Worm (Caenorhabditis elegans): ENCODE measurements around the gene nhr-68.

nhr-68 gene

ce11 chrV:11610049-11610448, 36.8 kb downstream of the nhr-68 start, which contains the start of gene piit-1:
Gene piit-1 (minus strand): TSS chrV:11610149.
- TF ChIP-seq egl-44 (GFP tag; IDR thresholded peaks at IDR 0.05) (no peak), nhr-90 (tag; optimal IDR thresholded peaks at IDR 0.05) (no peak), aptf-2 (GFP tag; conservative IDR thresholded peaks at IDR 0.05) (no peak), sdz-38 (tag; optimal IDR thresholded peaks at IDR 0.05) (no peak), nhr-27 (tag; optimal IDR thresholded peaks at IDR 0.05) (no peak), chd-7 (tag; optimal IDR thresholded peaks at IDR 0.05) (no peak), ceh-100 (GFP tag; IDR thresholded peaks at IDR 0.05) (no peak), D2030.7 (GFP tag; IDR thresholded peaks at IDR 0.05) (no peak), ekl-4 (GFP tag; IDR thresholded peaks at IDR 0.05) (no peak), cebp-2 (GFP tag; IDR thresholded peaks at IDR 0.05) (no peak), mel-28 (tag; optimal IDR thresholded peaks at IDR 0.05; ENCODE audit: borderline replicate concordance) (no peak)

- no peak for TF ChIP-seq sea-2 (GFP tag; IDR thresholded peaks at IDR 0.05)
- no peak for TF ChIP-seq tbx-9 (tag; optimal IDR thresholded peaks at IDR 0.05; ENCODE audit: borderline replicate concordance)
- TF ChIP-seq nfya-1 (tag; optimal IDR thresholded peaks at IDR 0.05; ENCODE audit: borderline replicate concordance, insufficient read depth): no peak
- TF ChIP-seq aptf-2 (GFP tag; conservative IDR thresholded peaks at IDR 0.05): no peak
- TF ChIP-seq D2030.7 (GFP tag; IDR thresholded peaks at IDR 0.05): peak; percentile 75
- TF ChIP-seq mxl-1 (tag; optimal IDR thresholded peaks at IDR 0.05): no peak
- TF ChIP-seq somi-1 (GFP tag; optimal IDR thresholded peaks at IDR 0.05): no peak
- peak; percentile 73 for TF ChIP-seq ZK185.1 (tag; optimal IDR thresholded peaks at IDR 0.05; ENCODE audit: poor library complexity, severe bottlenecking)
- peak; percentile 10 for TF ChIP-seq atf-7 (tag; optimal IDR thresholded peaks at IDR 0.05)
- peak; percentile 54 for TF ChIP-seq attf-5 (GFP tag; optimal IDR thresholded peaks at IDR 0.05)
- TF ChIP-seq F49E8.2 (tag; optimal IDR thresholded peaks at IDR 0.05; ENCODE audit: insufficient read depth): no peak
- TF ChIP-seq Y53G8AR.9 (GFP tag; conservative IDR thresholded peaks at IDR 0.05): peak; percentile 57; the same call in 1 of the 2 replicates
- TF ChIP-seq bed-1 (GFP tag; IDR thresholded peaks at IDR 0.05): no peak
- peak; percentile 64 for TF ChIP-seq F33H1.4 (GFP tag; IDR thresholded peaks at IDR 0.05)
- TF ChIP-seq hmg-1.2 (GFP tag; IDR thresholded peaks at IDR 0.05): peak; percentile 58
- no peak for TF ChIP-seq snpc-1.3 (tag; optimal IDR thresholded peaks at IDR 0.05; ENCODE audit: insufficient read depth)
- no peak for TF ChIP-seq ztf-3 (GFP tag; optimal IDR thresholded peaks at IDR 0.05)
- TF ChIP-seq dox-1 (GFP tag; IDR thresholded peaks at IDR 0.05): peak; percentile 87
- TF ChIP-seq lag-1 (GFP tag; IDR thresholded peaks at IDR 0.05): no peak
- TF ChIP-seq F52B5.7 (tag; optimal IDR thresholded peaks at IDR 0.05): no peak
- no peak for TF ChIP-seq nhr-27 (tag; optimal IDR thresholded peaks at IDR 0.05)
- no peak for TF ChIP-seq F10E7.11 (tag; optimal IDR thresholded peaks at IDR 0.05)
- peak; percentile 72 for TF ChIP-seq xnd-1 (tag; optimal IDR thresholded peaks at IDR 0.05)
- TF ChIP-seq zim-3 (tag; optimal IDR thresholded peaks at IDR 0.05): no peak
- TF ChIP-seq mcd-1 (GFP tag; IDR thresholded peaks at IDR 0.05): peak; percentile 76
- no peak for TF ChIP-seq egl-44 (GFP tag; IDR thresholded peaks at IDR 0.05)
- TF ChIP-seq K11D2.4 (GFP tag; IDR thresholded peaks at IDR 0.05): no peak
- no peak for TF ChIP-seq Y53F4B.3 (GFP tag; IDR thresholded peaks at IDR 0.05)
- no peak for TF ChIP-seq repo-1 (tag; optimal IDR thresholded peaks at IDR 0.05)
- TF ChIP-seq ceh-79 (tag; optimal IDR thresholded peaks at IDR 0.05): no peak
- no peak for TF ChIP-seq dpff-1 (tag; optimal IDR thresholded peaks at IDR 0.05)
- TF ChIP-seq ceh-91 (GFP tag; IDR thresholded peaks at IDR 0.05): peak; percentile 67
- 0 out of 2 replicates have a peak, but pooled peaks have one; percentile 37 for TF ChIP-seq ztf-25 (GFP tag; IDR thresholded peaks at IDR 0.05)
- no peak for TF ChIP-seq zfh-2 (GFP tag; conservative IDR thresholded peaks at IDR 0.05)
- TF ChIP-seq C17E4.6 (GFP tag; IDR thresholded peaks at IDR 0.05): 0 out of 2 replicates have a peak, but pooled peaks have one; percentile 22
- peak; percentile 77 for TF ChIP-seq rcor-1 (GFP tag; IDR thresholded peaks at IDR 0.05)
- TF ChIP-seq efl-1 (GFP tag; optimal IDR thresholded peaks at IDR 0.05): peak; percentile 92
- TF ChIP-seq cebp-2 (GFP tag; IDR thresholded peaks at IDR 0.05): no peak
- TF ChIP-seq madf-10 (tag; optimal IDR thresholded peaks at IDR 0.05): peak; percentile 54
- no peak for TF ChIP-seq F57A8.1 (GFP tag; optimal IDR thresholded peaks at IDR 0.05)
- no peak for TF ChIP-seq fkh-3 (tag; optimal IDR thresholded peaks at IDR 0.05)
Measured at ce11 chrV:11610481-11610880, 37.2 kb downstream of the nhr-68 start, which contains the start of gene sas-5. Gene sas-5 (plus strand): TSS chrV:11610737.
